Fruit fly (Drosophila melanogaster) whole organism, adult: Measurements from ENCODE around the gene wb.

Source experiments
- Crg-1 ChIP-seq: fragments of 200-800 bp; sonication (Bioruptor generic); optimal IDR thresholded peaks from 2 replicates; lab custom pipeline; 2016; ENCODE audit warnings: missing biosample characterization, missing genetic modification characterization
- bab1 ChIP-seq: fragments of 200-800 bp; sonication (Bioruptor generic); optimal IDR thresholded peaks from 3 replicates; lab custom pipeline; 2019; ENCODE audit warnings: missing biosample characterization, mild to moderate bottlenecking, missing genetic modification characterization, moderate library complexity
- ovo ChIP-seq: fragments of 200-800 bp; sonication (Bioruptor generic); optimal IDR thresholded peaks from 2 replicates; lab custom pipeline; 2016; ENCODE audit warnings: missing biosample characterization, missing genetic modification characterization

- no peak for TF ChIP-seq ovo (GFP tag; lab: Kevin White, UChicago)
- no peak for TF ChIP-seq Crg-1 (GFP tag; lab: Kevin White, UChicago)
- TF ChIP-seq bab1 (GFP tag; lab: Kevin White, UChicago) = peak; percentile 81
Observed at dm6 chr2L:14361736-14362180, 98.9 kb downstream of the wb start, which contains the start of gene spel1.
